Worm (Caenorhabditis elegans) whole organism, L1 larva: Measurements from ENCODE around the gene M176.4.
"Not testable (repeated sequence)": the region's sequence is repeated elsewhere in the genome, so short reads cannot be mapped to it uniquely, and the experiment has no call there.

Experiments
- C16A3.4 ChIP-seq: fragments of 150-350 bp; optimal IDR thresholded peaks from 2 replicates; lab custom pipeline; 2014; ENCODE audit warnings: missing biosample characterization, missing genetic modification characterization
- C34B4.2 ChIP-seq: sonication (generic microtip); optimal IDR thresholded peaks from 2 replicates; lab custom pipeline; 2017; ENCODE audit warnings: mild to moderate bottlenecking, missing genetic modification characterization, missing compliant biosample characterization
- Y116A8C.19 ChIP-seq: sonication (generic microtip); optimal IDR thresholded peaks from 2 replicates; lab custom pipeline; 2016; ENCODE audit warnings: missing compliant biosample characterization, missing genetic modification characterization, borderline replicate concordance
- alr-1 ChIP-seq: fragments of 200-800 bp; sonication (Bioruptor generic); optimal IDR thresholded peaks from 2 replicates; lab custom pipeline; 2018; ENCODE audit warnings: borderline replicate concordance, mild to moderate bottlenecking, missing genetic modification characterization, missing compliant biosample characterization
- aly-2 ChIP-seq: fragments of 150-350 bp; optimal IDR thresholded peaks from 2 replicates; lab custom pipeline; 2014; ENCODE audit warnings: missing biosample characterization, missing genetic modification characterization
- blmp-1 ChIP-seq: fragments of 150-350 bp; optimal IDR thresholded peaks from 2 replicates; lab custom pipeline; 2014; ENCODE audit warnings: missing biosample characterization, missing genetic modification characterization
- ceh-8 ChIP-seq: fragments of 200-800 bp; sonication (Bioruptor generic); optimal IDR thresholded peaks from 2 replicates; lab custom pipeline; 2018; ENCODE audit warnings: mild to moderate bottlenecking, missing genetic modification characterization, moderate library complexity, missing compliant biosample characterization
- egl-13 ChIP-seq: sonication (generic microtip); optimal IDR thresholded peaks from 2 replicates; lab custom pipeline; 2016; ENCODE audit warnings: missing genotype, missing genetic modification reagents, missing genetic modification characterization, missing compliant biosample characterization
- egl-27 ChIP-seq, 2 experiments: fragments of 150-350 bp in 1 of 2; sonication (generic microtip); optimal IDR thresholded peaks; 3 replicates each; lab custom pipeline; 2017 to 2018; ENCODE audit warnings: missing biosample characterization in 2 of 2, missing genetic modification characterization in 2 of 2, missing genetic modification reagents in 2 of 2
- elt-3 ChIP-seq, 6 experiments: fragments of 150-350 bp in 1 of 6; sonication (generic microtip); optimal IDR thresholded peaks; 2 replicates each; lab custom pipeline; 2017 to 2018; ENCODE audit warnings: missing biosample characterization in 6 of 6, missing genetic modification characterization in 6 of 6, inconsistent platforms in 1 of 6
- fkh-10 ChIP-seq: sonication (generic microtip); optimal IDR thresholded peaks from 2 replicates; lab custom pipeline; 2017; ENCODE audit warnings: missing biosample characterization, missing genetic modification reagents, missing genetic modification characterization
- fkh-4 ChIP-seq: sonication (generic microtip); optimal IDR thresholded peaks from 2 replicates; lab custom pipeline; 2016; ENCODE audit warnings: missing compliant biosample characterization, missing genetic modification characterization, borderline replicate concordance
- fkh-8 ChIP-seq: sonication (generic microtip); optimal IDR thresholded peaks from 2 replicates; lab custom pipeline; 2016; ENCODE audit warnings: mild to moderate bottlenecking, missing genetic modification characterization, missing compliant biosample characterization
- hlh-17 ChIP-seq: fragments of 200-800 bp; sonication (Bioruptor generic); optimal IDR thresholded peaks from 2 replicates; lab custom pipeline; 2018; ENCODE audit warnings: missing genetic modification characterization, mild to moderate bottlenecking, missing compliant biosample characterization, moderate library complexity, borderline replicate concordance
- hlh-4 ChIP-seq: sonication (generic microtip); optimal IDR thresholded peaks from 2 replicates; lab custom pipeline; 2016; ENCODE audit warnings: mild to moderate bottlenecking, missing genetic modification characterization, missing compliant biosample characterization
- irx-1 ChIP-seq: sonication (generic microtip); optimal IDR thresholded peaks from 2 replicates; lab custom pipeline; 2016; ENCODE audit warnings: missing genetic modification characterization, missing compliant biosample characterization
- lin-14 ChIP-seq: fragments of 200-800 bp; sonication (Bioruptor generic); optimal IDR thresholded peaks from 2 replicates; lab custom pipeline; 2018; ENCODE audit warnings: mild to moderate bottlenecking, missing genetic modification characterization, moderate library complexity, missing compliant biosample characterization
- lin-35 ChIP-seq, 2 experiments: fragments of 150-350 bp; optimal IDR thresholded peaks; 2 replicates each; lab custom pipeline; 2014; ENCODE audit warnings: missing biosample characterization in 2 of 2, missing genetic modification characterization in 2 of 2, missing genetic modification reagents in 2 of 2
- lsy-2 ChIP-seq, 2 experiments: fragments of 150-350 bp; optimal IDR thresholded peaks; 2 replicates each; lab custom pipeline; 2014; ENCODE audit warnings: missing biosample characterization in 2 of 2, missing genetic modification characterization in 2 of 2
- mef-2 ChIP-seq: fragments of 150-350 bp; optimal IDR thresholded peaks from 2 replicates; lab custom pipeline; 2014; ENCODE audit warnings: missing biosample characterization, missing genetic modification characterization
- mep-1 ChIP-seq: fragments of 150-350 bp; optimal IDR thresholded peaks from 2 replicates; lab custom pipeline; 2014; ENCODE audit warnings: missing biosample characterization, missing genetic modification characterization
- nhr-11 ChIP-seq: fragments of 150-350 bp; optimal IDR thresholded peaks from 2 replicates; lab custom pipeline; 2014; ENCODE audit warnings: missing biosample characterization, missing genetic modification characterization
- nhr-20 ChIP-seq: sonication (generic microtip); optimal IDR thresholded peaks from 2 replicates; lab custom pipeline; 2016; ENCODE audit warnings: mild to moderate bottlenecking, missing genetic modification characterization, missing compliant biosample characterization
- nhr-76 ChIP-seq: sonication (generic microtip); optimal IDR thresholded peaks from 2 replicates; lab custom pipeline; 2017; ENCODE audit warnings: missing biosample characterization, missing genetic modification characterization
- nhr-77 ChIP-seq: fragments of 150-350 bp; optimal IDR thresholded peaks from 2 replicates; lab custom pipeline; 2014; ENCODE audit warnings: missing biosample characterization, missing genetic modification characterization
- nhr-85 ChIP-seq: sonication (generic microtip); peaks from one replicate; lab custom pipeline; 2016; ENCODE audit warnings: missing genetic modification characterization, inconsistent platforms, missing compliant biosample characterization
- nhr-90 ChIP-seq: sonication (generic microtip); optimal IDR thresholded peaks from 2 replicates; lab custom pipeline; 2016; ENCODE audit warnings: mild to moderate bottlenecking, missing genetic modification characterization, missing compliant biosample characterization; ENCODE audit not compliant: poor library complexity
- pag-3 ChIP-seq: sonication (generic microtip); optimal IDR thresholded peaks from 2 replicates; lab custom pipeline; 2017; ENCODE audit warnings: missing genetic modification characterization, mild to moderate bottlenecking, missing compliant biosample characterization, antibody characterized with exemption, borderline replicate concordance; ENCODE audit not compliant: insufficient read depth
- pax-3 ChIP-seq: fragments of 200-800 bp; sonication (Bioruptor generic); optimal IDR thresholded peaks from 2 replicates; lab custom pipeline; 2018; ENCODE audit warnings: mild to moderate bottlenecking, missing genetic modification characterization, moderate library complexity, missing compliant biosample characterization
- pqm-1 ChIP-seq: sonication (generic microtip); optimal IDR thresholded peaks from 3 replicates; lab custom pipeline; 2017; ENCODE audit warnings: missing biosample characterization, missing genetic modification characterization
- unc-130 ChIP-seq: fragments of 150-350 bp; optimal IDR thresholded peaks from 2 replicates; lab custom pipeline; 2017; ENCODE audit warnings: missing biosample characterization, missing genetic modification characterization, inconsistent platforms
- vab-15 ChIP-seq: sonication (generic microtip); optimal IDR thresholded peaks from 2 replicates; lab custom pipeline; 2017; ENCODE audit warnings: missing genotype, mild to moderate bottlenecking, missing genetic modification characterization, missing compliant biosample characterization
- zag-1 ChIP-seq: fragments of 150-350 bp; optimal IDR thresholded peaks from 2 replicates; lab custom pipeline; 2014; ENCODE audit warnings: missing biosample characterization, missing genetic modification characterization
- ztf-4 ChIP-seq: fragments of 150-350 bp; optimal IDR thresholded peaks from 2 replicates; lab custom pipeline; 2014; ENCODE audit warnings: missing biosample characterization, missing genetic modification characterization

Gene M176.4

ce11 chrII:9443522-9443921 lies 25.4 kb downstream of the M176.4 start, which contains the start of gene chil-15:
chil-15 (minus strand) TSS chrII:9443622.
- TF ChIP-seq lin-14 (GFP tag; lab: Kevin White, UChicago) (no peak), egl-13 (no peak), lsy-2 (tag; optimal IDR thresholded peaks at IDR 0.05; lab: Kevin White, UChicago) (no peak), lin-35 (GFP tag; optimal IDR thresholded peaks at IDR 0.05; lab: Kevin White, UChicago) (no peak), unc-130 (tag; lab: Kevin White, UChicago) (no peak), aly-2 (tag; lab: Kevin White, UChicago) (no peak), nhr-11 (no peak), egl-27 (tag; optimal IDR thresholded peaks at IDR 0.05; lab: Kevin White, UChicago) (no peak), C34B4.2 (tag; lab: Kevin White, UChicago) (no peak), pqm-1 (tag; lab: Kevin White, UChicago) (no peak), ztf-4 (tag; lab: Kevin White, UChicago) (no peak), C16A3.4 (tag; lab: Kevin White, UChicago) (no peak), elt-3 (tag; optimal IDR thresholded peaks at IDR 0.05; lab: Kevin White, UChicago) (no peak), vab-15 (tag; lab: Kevin White, UChicago) (no peak), fkh-10 (GFP tag; lab: Kevin White, UChicago) (no peak), fkh-4 (tag; lab: Kevin White, UChicago) (no peak), nhr-77 (tag; lab: Kevin White, UChicago) (no peak), Y116A8C.19 (tag; lab: Kevin White, UChicago) (no peak)

- TF ChIP-seq mef-2 (no peak), fkh-10 (GFP tag; lab: Kevin White, UChicago) (no peak), unc-130 (tag; lab: Kevin White, UChicago) (no peak), zag-1 (tag; lab: Kevin White, UChicago) (no peak), fkh-8 (tag; lab: Kevin White, UChicago) (no peak), nhr-76 (tag; lab: Kevin White, UChicago) (no peak), alr-1 (tag; lab: Kevin White, UChicago) (no peak), nhr-85 (tag; lab: Kevin White, UChicago) (no peak), pax-3 (tag; lab: Kevin White, UChicago) (no peak), ceh-8 (no peak), irx-1 (no peak), nhr-90 (no peak), lsy-2 (tag; optimal IDR thresholded peaks at IDR 0.05; lab: Kevin White, UChicago) (no peak), hlh-4 (tag; lab: Kevin White, UChicago) (no peak), Y116A8C.19 (tag; lab: Kevin White, UChicago) (no peak), pag-3 (tag; lab: Kevin White, UChicago) (no peak), lin-14 (GFP tag; lab: Kevin White, UChicago) (no peak), mep-1 (no peak), blmp-1 (tag; lab: Kevin White, UChicago) (no peak), pqm-1 (tag; lab: Kevin White, UChicago) (no peak)
These were observed 27.2 kb downstream of the M176.4 start, which contains the start of gene R09D1.13 for ce11 chrII:9445368-9445767. R09D1.13 (minus strand) TSS chrII:9445468.

- peak; percentile 12 for TF ChIP-seq nhr-20 (tag; lab: Kevin White, UChicago)
- no peak for TF ChIP-seq ztf-4 (tag; lab: Kevin White, UChicago)
These were observed 29.8 kb downstream of the M176.4 start, which contains the start of gene chil-18 for ce11 chrII:9447965-9448364. chil-18 (plus strand) TSS chrII:9448265.

- not testable (repeated sequence) for TF ChIP-seq ztf-4 (tag; lab: Kevin White, UChicago); nhr-76 (tag; lab: Kevin White, UChicago); hlh-17 (GFP tag; lab: Kevin White, UChicago)
These were observed 34.0 kb downstream of the M176.4 start, which contains the start of gene R09D1.12 for ce11 chrII:9452172-9452571. R09D1.12 (minus strand) TSS chrII:9452272.
